Fruit fly (Drosophila melanogaster) whole organism, embryonic: ENCODE data around the gene slow.

ENCODE experiments used
- Atf6 ChIP-seq: fragments of 200-800 bp; sonication (Bioruptor generic); IDR thresholded peaks from 2 replicates; pipeline ENCODE4 v1.3.6; 2022; ENCODE audit warnings: missing biosample characterization, missing genetic modification characterization
- CG10543 ChIP-seq: fragments of 200-800 bp; sonication (Bioruptor generic); optimal IDR thresholded peaks from 3 replicates; lab custom pipeline; 2017; ENCODE audit warnings: missing biosample characterization, mild to moderate bottlenecking, missing genetic modification characterization, moderate library complexity
- CG13123 ChIP-seq: fragments of 200-800 bp; sonication (Bioruptor generic); optimal IDR thresholded peaks from 2 replicates; lab custom pipeline; 2016; ENCODE audit warnings: missing biosample characterization, missing genetic modification characterization
- CG1603 ChIP-seq: fragments of 200-800 bp; sonication (Bioruptor generic); optimal IDR thresholded peaks from 2 replicates; lab custom pipeline; 2019; ENCODE audit warnings: missing biosample characterization, mild to moderate bottlenecking, missing genetic modification characterization, moderate library complexity
- CG16779 ChIP-seq: fragments of 200-800 bp; sonication (Bioruptor generic); IDR thresholded peaks from 2 replicates; pipeline ENCODE4 v1.3.6; 2022; ENCODE audit warnings: missing biosample characterization, missing genetic modification characterization
- CG1792 ChIP-seq: fragments of 200-800 bp; sonication (Bioruptor generic); optimal IDR thresholded peaks from 2 replicates; lab custom pipeline; 2016; ENCODE audit warnings: missing biosample characterization, missing genetic modification characterization
- CG1832 ChIP-seq: fragments of 200-800 bp; sonication (Bioruptor generic); optimal IDR thresholded peaks from 2 replicates; lab custom pipeline; 2017; ENCODE audit warnings: missing biosample characterization, mild to moderate bottlenecking, missing genetic modification characterization, inconsistent platforms
- CG18764 ChIP-seq: fragments of 200-800 bp; sonication (Bioruptor generic); optimal IDR thresholded peaks from 3 replicates; lab custom pipeline; 2016; ENCODE audit warnings: missing biosample characterization, missing genetic modification characterization
- CG8281 ChIP-seq: fragments of 200-800 bp; sonication (Bioruptor generic); optimal IDR thresholded peaks from 2 replicates; lab custom pipeline; 2018; ENCODE audit warnings: missing biosample characterization, mild to moderate bottlenecking, missing genetic modification characterization, moderate library complexity
- CG8290 ChIP-seq, 3 experiments: fragments of 200-800 bp; sonication (Bioruptor generic); optimal IDR thresholded peaks; 2 replicates each; lab custom pipeline; 2016 to 2019; ENCODE audit warnings: missing biosample characterization in 3 of 3, missing genetic modification characterization in 3 of 3, mild to moderate bottlenecking in 2 of 3, moderate library complexity in 1 of 3
- CG9876 ChIP-seq: fragments of 200-800 bp; sonication (Bioruptor generic); optimal IDR thresholded peaks from 2 replicates; lab custom pipeline; 2016; ENCODE audit warnings: missing biosample characterization, missing genetic modification characterization
- CG9932 ChIP-seq: fragments of 200-800 bp; sonication (Bioruptor generic); IDR thresholded peaks from 2 replicates; pipeline ENCODE4 v1.3.6; 2022; ENCODE audit warnings: missing biosample characterization, missing genetic modification characterization
- Dbx ChIP-seq: fragments of 200-800 bp; sonication (Bioruptor generic); IDR thresholded peaks from 3 replicates; pipeline ENCODE4 v1.3.6; 2022; ENCODE audit warnings: missing biosample characterization, missing genetic modification characterization
- E2f2 ChIP-seq: fragments of 200-800 bp; sonication (Bioruptor generic); IDR thresholded peaks from 2 replicates; pipeline ENCODE4 v1.3.6; 2022; ENCODE audit warnings: missing biosample characterization, missing genetic modification characterization
- ERR ChIP-seq: fragments of 200-800 bp; sonication (Bioruptor generic); optimal IDR thresholded peaks from 2 replicates; lab custom pipeline; 2016; ENCODE audit warnings: missing biosample characterization, missing genetic modification characterization
- Ets65A ChIP-seq: fragments of 200-800 bp; sonication (Bioruptor generic); peaks from one replicate; lab custom pipeline; 2016; ENCODE audit warnings: missing biosample characterization, missing genetic modification characterization
- HLH4C ChIP-seq: fragments of 200-800 bp; sonication (Bioruptor generic); IDR thresholded peaks from 3 replicates; pipeline ENCODE4 v1.3.6; 2022; ENCODE audit warnings: missing biosample characterization, missing genetic modification characterization; ENCODE audit not compliant: partially characterized antibody
- HLH54F ChIP-seq: fragments of 200-800 bp; sonication (Bioruptor generic); optimal IDR thresholded peaks from 3 replicates; lab custom pipeline; 2016; ENCODE audit warnings: missing biosample characterization, missing genetic modification characterization
- Hr39 ChIP-seq: fragments of >200 bp; optimal IDR thresholded peaks from 2 replicates; lab custom pipeline; 2017
- Med ChIP-seq: fragments of 200-800 bp; sonication (Bioruptor generic); peaks from one replicate; lab custom pipeline; 2016; ENCODE audit warnings: missing biosample characterization, missing genetic modification characterization, mild to moderate bottlenecking, inconsistent platforms, moderate library complexity
- PHDP ChIP-seq: fragments of 200-800 bp; sonication (Bioruptor generic); optimal IDR thresholded peaks from 3 replicates; lab custom pipeline; 2018; ENCODE audit warnings: missing biosample characterization, mild to moderate bottlenecking, missing genetic modification characterization, moderate library complexity
- Sox102F ChIP-seq: fragments of 200-800 bp; sonication (Bioruptor generic); optimal IDR thresholded peaks from 2 replicates; lab custom pipeline; 2018; ENCODE audit warnings: missing biosample characterization, mild to moderate bottlenecking, missing genetic modification characterization, moderate library complexity
- Xbp1 ChIP-seq: fragments of 200-800 bp; sonication (Bioruptor generic); optimal IDR thresholded peaks from 3 replicates; lab custom pipeline; 2016; ENCODE audit warnings: missing biosample characterization, mild to moderate bottlenecking, missing genetic modification characterization
- ara ChIP-seq: fragments of 200-800 bp; sonication (Bioruptor generic); IDR thresholded peaks from 2 replicates; pipeline ENCODE4 v1.3.6; 2022; ENCODE audit warnings: missing biosample characterization, missing genetic modification characterization
- ato ChIP-seq: fragments of 200-800 bp; sonication (Bioruptor generic); IDR thresholded peaks from 2 replicates; pipeline ENCODE4 v1.3.6; 2022; ENCODE audit warnings: missing biosample characterization, missing genetic modification characterization; ENCODE audit not compliant: partially characterized antibody
- chn ChIP-seq: fragments of 200-800 bp; sonication (Bioruptor generic); optimal IDR thresholded peaks from 2 replicates; lab custom pipeline; 2016; ENCODE audit warnings: missing biosample characterization, missing genetic modification characterization
- da ChIP-seq: fragments of 200-800 bp; sonication (Bioruptor generic); optimal IDR thresholded peaks from 2 replicates; lab custom pipeline; 2016; ENCODE audit warnings: missing biosample characterization, missing genetic modification characterization
- emc ChIP-seq: fragments of 200-800 bp; sonication (Bioruptor generic); optimal IDR thresholded peaks from 2 replicates; lab custom pipeline; 2016; ENCODE audit warnings: missing biosample characterization, missing genetic modification characterization
- eyg ChIP-seq: fragments of 200-800 bp; sonication (Bioruptor generic); optimal IDR thresholded peaks from 3 replicates; lab custom pipeline; 2016; ENCODE audit warnings: missing biosample characterization, missing genetic modification characterization
- ftz-f1 ChIP-seq: fragments of 200-800 bp; sonication (Bioruptor generic); optimal IDR thresholded peaks from 2 replicates; lab custom pipeline; 2016; ENCODE audit warnings: missing biosample characterization, missing genetic modification characterization
- knrl ChIP-seq: fragments of 200-800 bp; sonication (Bioruptor generic); IDR thresholded peaks from 3 replicates; pipeline ENCODE4 v1.3.6; 2022; ENCODE audit warnings: missing biosample characterization, missing genetic modification characterization; ENCODE audit not compliant: partially characterized antibody
- pb ChIP-seq: fragments of 200-800 bp; sonication (Bioruptor generic); optimal IDR thresholded peaks from 3 replicates; lab custom pipeline; 2016; ENCODE audit warnings: missing biosample characterization, missing genetic modification characterization
- prd ChIP-seq, 3 experiments: fragments of >200 bp in 2 of 3; fragments of 200-800 bp in 1 of 3; sonication (Bioruptor generic) in 1 of 3; optimal IDR thresholded peaks in 2 of 3; IDR thresholded peaks in 1 of 3; 2 replicates in 2 of 3; 3 replicates in 1 of 3; pipeline versions ENCODE4 v1.3.6 to Lab custom; 2017 to 2022; ENCODE audit warnings: missing biosample characterization in 1 of 3, missing genetic modification characterization in 1 of 3
- sim ChIP-seq: fragments of 200-800 bp; sonication (Bioruptor generic); IDR thresholded peaks from 2 replicates; pipeline ENCODE4 v1.3.6; 2022; ENCODE audit warnings: missing biosample characterization, missing genetic modification characterization
- sqz ChIP-seq: fragments of 200-800 bp; sonication (Bioruptor generic); optimal IDR thresholded peaks from 3 replicates; lab custom pipeline; 2018; ENCODE audit warnings: missing biosample characterization, mild to moderate bottlenecking, missing genetic modification characterization
- sug ChIP-seq: fragments of 200-800 bp; optimal IDR thresholded peaks from 2 replicates; lab custom pipeline; 2019; ENCODE audit warnings: missing biosample characterization, mild to moderate bottlenecking, missing genetic modification characterization, moderate library complexity
- tgo ChIP-seq: fragments of 200-800 bp; sonication (Bioruptor generic); IDR thresholded peaks from 3 replicates; pipeline ENCODE4 v1.3.6; 2022; ENCODE audit warnings: missing biosample characterization, missing genetic modification characterization
- tx ChIP-seq: fragments of 200-800 bp; sonication (Bioruptor generic); optimal IDR thresholded peaks from 2 replicates; lab custom pipeline; 2016; ENCODE audit warnings: missing biosample characterization, missing genetic modification characterization
- zen ChIP-seq: fragments of 200-800 bp; sonication (Bioruptor generic); optimal IDR thresholded peaks from 3 replicates; lab custom pipeline; 2018; ENCODE audit warnings: missing biosample characterization, mild to moderate bottlenecking, missing genetic modification characterization, moderate library complexity
- zen2 ChIP-seq: fragments of 200-800 bp; sonication (Bioruptor generic); IDR thresholded peaks from 3 replicates; pipeline ENCODE4 v1.3.6; 2022; ENCODE audit warnings: missing biosample characterization, missing genetic modification characterization; ENCODE audit not compliant: partially characterized antibody
- zf30C ChIP-seq: fragments of 200-800 bp; sonication (Bioruptor generic); optimal IDR thresholded peaks from 3 replicates; lab custom pipeline; 2018; ENCODE audit warnings: missing biosample characterization, mild to moderate bottlenecking, missing genetic modification characterization

slow gene

DNA sequence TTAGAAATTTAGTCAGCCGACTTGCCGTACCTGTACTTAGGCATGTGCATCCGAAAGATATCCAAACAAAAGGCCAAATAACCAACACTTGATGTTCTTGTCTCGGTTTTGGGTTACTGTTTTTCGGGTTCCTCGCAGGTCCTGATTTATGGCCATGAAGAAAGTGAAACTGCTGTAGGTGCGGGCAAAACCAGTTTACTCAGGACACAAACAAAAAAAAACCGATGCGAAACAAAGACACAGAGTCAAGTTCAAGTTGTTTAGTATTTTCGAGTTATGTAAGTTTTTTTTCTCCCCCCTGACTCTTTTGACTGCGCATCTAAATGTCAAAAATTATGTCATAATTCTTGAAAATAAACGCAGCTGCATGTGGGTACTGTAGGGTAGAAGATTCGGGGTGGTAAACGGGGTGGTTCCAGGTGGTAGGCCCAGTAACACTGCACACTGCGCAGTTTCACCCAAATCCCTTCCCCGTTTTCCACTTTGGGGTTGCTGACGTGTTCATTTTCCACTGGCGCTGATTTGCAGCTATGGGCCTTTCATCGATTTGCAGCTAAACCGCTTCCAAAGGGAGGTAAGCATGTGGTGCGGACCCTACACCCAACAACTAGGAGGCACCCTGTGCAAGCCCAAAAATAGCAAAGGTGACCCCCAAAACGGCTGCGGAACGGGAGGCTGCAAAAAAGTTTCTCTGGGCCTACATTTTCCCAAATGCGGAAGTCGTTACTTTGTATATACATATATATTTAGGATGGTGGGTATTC, 25.1 kb downstream of the slow start (continued):
- no peak for TF ChIP-seq HLH4C
- TF ChIP-seq emc: no peak
- TF ChIP-seq ato (GFP tag; lab: Robert Waterston, UW): no peak
- TF ChIP-seq CG9876 (GFP tag; lab: Kevin White, UChicago): no peak
- no peak for TF ChIP-seq CG1832
- TF ChIP-seq prd (optimal IDR thresholded peaks at IDR 0.05; lab: Kevin White, UChicago): no peak
- TF ChIP-seq prd (GFP tag; IDR thresholded peaks at IDR 0.05; lab: Robert Waterston, UW): no peak
- TF ChIP-seq Med: peak; percentile 6
- TF ChIP-seq CG1792: no peak
- TF ChIP-seq chn (GFP tag; lab: Kevin White, UChicago): no peak
- no peak for TF ChIP-seq tx (GFP tag; lab: Kevin White, UChicago)
- TF ChIP-seq ara (GFP tag; lab: Robert Waterston, UW): peak; percentile 17; the same call in 1 of the 2 replicates
- TF ChIP-seq Xbp1: peak; percentile 80
- TF ChIP-seq CG9932: peak; percentile 34; the same call in 1 of the 2 replicates
- no peak for TF ChIP-seq CG1603
- TF ChIP-seq eyg: no peak
- TF ChIP-seq sug (tag; lab: Kevin White, UChicago): no peak
- TF ChIP-seq HLH54F (GFP tag; lab: Kevin White, UChicago): no peak
- no peak for TF ChIP-seq CG13123 (GFP tag; lab: Kevin White, UChicago)
- no peak for TF ChIP-seq zen2
- TF ChIP-seq sim (GFP tag; lab: Robert Waterston, UW): no peak
- TF ChIP-seq sqz (GFP tag; lab: Kevin White, UChicago): peak; percentile 46
- no peak for TF ChIP-seq pb
- TF ChIP-seq zen (tag; lab: Kevin White, UChicago): peak; percentile 66
- no peak for TF ChIP-seq tgo (GFP tag; lab: Robert Waterston, UW)
- no peak for TF ChIP-seq Atf6 (GFP tag; lab: Robert Waterston, UW)
- TF ChIP-seq CG8281 (tag; lab: Kevin White, UChicago): no peak
- TF ChIP-seq da (GFP tag; lab: Kevin White, UChicago): no peak
- no peak for TF ChIP-seq Sox102F (GFP tag; lab: Kevin White, UChicago)
- no peak for TF ChIP-seq E2f2 (GFP tag; lab: Robert Waterston, UW)
- TF ChIP-seq Ets65A (GFP tag; lab: Kevin White, UChicago): no peak
- no peak for TF ChIP-seq CG8290 (GFP tag; optimal IDR thresholded peaks at IDR 0.05; lab: Kevin White, UChicago)
- TF ChIP-seq CG8290 (tag; optimal IDR thresholded peaks at IDR 0.05; lab: Kevin White, UChicago): peak in 1 of 2 experiments; percentile 1
- peak; percentile 15 for TF ChIP-seq CG10543 (GFP tag; lab: Kevin White, UChicago)
- TF ChIP-seq ERR: peak; percentile 73
- TF ChIP-seq CG18764 (GFP tag; lab: Kevin White, UChicago): no peak
- peak; percentile 26; the same call in 1 of the 3 replicates for TF ChIP-seq Dbx
- no peak for TF ChIP-seq zf30C
- no peak for TF ChIP-seq Hr39
- TF ChIP-seq PHDP (tag; lab: Kevin White, UChicago): no peak
- no peak for TF ChIP-seq knrl
- no peak for TF ChIP-seq ftz-f1
- 0 out of 2 replicates have a peak, but pooled peaks have one; percentile 13 for TF ChIP-seq CG16779 (GFP tag; lab: Robert Waterston, UW)
